Worm (Caenorhabditis elegans): ENCODE measurements around the gene T19D12.2.

ce11 chrII:6665908-6666307 lies 4.8 kb downstream of the T19D12.2 start:
- TF ChIP-seq tbx-9 (tag; optimal IDR thresholded peaks at IDR 0.05; ENCODE audit: borderline replicate concordance) (no peak), unc-62 (GFP tag; optimal IDR thresholded peaks at IDR 0.05) (no peak), gei-17 (GFP tag; optimal IDR thresholded peaks at IDR 0.05) (no peak)

All from whole organism, young adult.